Worm (Caenorhabditis elegans): ENCODE data around the gene C14B1.3.
A peak's percentile ranks its signal among the peaks of the same experiment; 100 is the strongest.

Gene C14B1.3

DNA sequence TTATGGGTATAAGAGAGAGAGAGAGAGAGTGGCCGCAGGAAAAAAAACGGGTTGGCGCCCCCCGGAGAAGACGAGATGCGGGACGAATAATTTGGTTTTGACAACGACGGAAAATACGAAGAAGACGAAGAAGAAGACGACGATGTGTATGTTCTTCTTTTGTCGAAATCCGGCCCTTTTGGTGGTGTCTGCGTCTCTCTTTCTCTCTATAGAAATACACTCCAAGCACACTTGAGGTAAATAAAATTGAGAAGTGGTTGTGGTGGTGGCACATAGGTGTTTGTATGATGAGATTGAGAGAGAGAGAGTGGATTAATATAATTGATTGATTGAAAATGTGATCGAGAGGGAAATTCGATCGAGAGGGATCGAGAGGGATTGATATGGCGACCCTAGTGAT is 30.5 kb upstream of the C14B1.3 start (continued):
- TF ChIP-seq nfya-1 (tag; optimal IDR thresholded peaks at IDR 0.05) (peak; percentile 2), rnt-1 (tag; optimal IDR thresholded peaks at IDR 0.05) (no peak), lim-6 (tag; optimal IDR thresholded peaks at IDR 0.05) (no peak), Y22D7AL.16 (tag; optimal IDR thresholded peaks at IDR 0.05) (no peak), elt-4 (tag; optimal IDR thresholded peaks at IDR 0.05) (no peak), dmd-4 (tag; optimal IDR thresholded peaks at IDR 0.05; ENCODE audit: borderline replicate concordance) (no peak), ahr-1 (tag; optimal IDR thresholded peaks at IDR 0.05) (no peak)

DNA sequence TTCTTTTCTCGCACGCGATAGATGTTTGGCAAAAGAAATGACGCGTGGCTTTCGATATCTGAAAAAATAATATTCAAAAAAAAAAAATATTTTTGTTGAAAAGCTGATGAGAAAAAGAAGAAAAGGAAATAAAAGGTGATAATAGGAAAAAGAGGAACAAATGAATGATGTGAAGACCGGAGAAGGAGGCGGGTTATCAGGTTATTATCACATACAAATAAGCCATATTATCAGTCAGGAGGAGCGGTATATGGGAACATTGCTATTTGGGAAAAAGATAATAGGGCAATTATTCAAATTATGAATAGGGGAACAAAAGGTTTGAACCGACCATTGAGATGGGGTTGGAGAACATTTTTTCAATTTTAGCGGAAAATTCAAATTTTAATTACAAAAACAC is 29.2 kb upstream of the C14B1.3 start:
- peak; percentile 89 for TF ChIP-seq elt-2 (tag; optimal IDR thresholded peaks at IDR 0.05)
- TF ChIP-seq fax-1 (tag; optimal IDR thresholded peaks at IDR 0.05): no peak
- no peak for TF ChIP-seq hlh-15 (tag; optimal IDR thresholded peaks at IDR 0.05)

DNA sequence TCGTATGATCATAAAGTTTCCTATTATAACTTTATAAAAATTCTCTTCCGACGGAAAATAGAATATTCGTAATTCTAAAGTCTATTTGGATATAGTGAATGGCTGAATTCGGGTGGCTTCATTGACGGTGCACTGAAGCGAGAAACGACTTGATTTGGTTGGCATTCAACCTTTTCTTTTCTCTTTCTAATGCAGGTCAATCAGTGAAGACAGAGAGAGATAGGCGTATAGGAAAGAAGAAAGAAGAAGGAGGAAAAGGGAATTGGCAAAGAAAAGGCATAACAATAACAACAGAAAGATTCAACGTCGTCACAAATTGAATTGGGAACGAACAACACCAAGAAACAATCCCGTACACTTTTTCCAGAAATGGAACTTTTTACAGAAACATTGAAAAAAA is 27.9 kb upstream of the C14B1.3 start:
- TF ChIP-seq ref-2 (tag; optimal IDR thresholded peaks at IDR 0.05) (no peak), ceh-31 (tag; optimal IDR thresholded peaks at IDR 0.05) (peak; percentile 14)

DNA sequence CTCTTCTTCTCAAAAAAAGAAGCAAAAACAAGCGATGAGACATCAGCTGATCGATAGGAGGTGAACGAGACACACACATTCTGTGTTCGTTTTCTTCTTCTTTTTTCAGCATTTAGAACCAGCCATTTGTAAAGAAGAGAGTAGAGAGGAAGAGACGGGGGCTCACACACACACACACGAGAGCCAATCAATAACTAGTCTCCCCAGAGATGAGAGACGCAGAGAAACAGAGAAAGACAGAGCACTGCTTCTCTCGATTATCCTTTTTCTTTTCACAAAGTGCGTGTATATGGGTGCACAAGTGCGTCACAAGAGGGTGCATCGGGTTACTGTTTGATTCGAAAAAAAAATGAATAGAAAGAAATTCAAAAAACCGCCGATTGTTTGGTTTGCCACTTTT is 26.0 kb upstream of the C14B1.3 start:
- TF ChIP-seq ceh-19 (GFP tag; optimal IDR thresholded peaks at IDR 0.05) (no peak), ceh-9 (tag; optimal IDR thresholded peaks at IDR 0.05) (no peak), unc-3 (GFP tag; conservative IDR thresholded peaks at IDR 0.05) (no peak), unc-3 (tag; optimal IDR thresholded peaks at IDR 0.05) (no peak), nhr-11 (tag; optimal IDR thresholded peaks at IDR 0.05) (no peak), ztf-16 (tag; optimal IDR thresholded peaks at IDR 0.05) (no peak), elt-4 (tag; optimal IDR thresholded peaks at IDR 0.05) (no peak), hlh-15 (tag; optimal IDR thresholded peaks at IDR 0.05) (no peak), eyg-1 (tag; optimal IDR thresholded peaks at IDR 0.05) (no peak), sox-4 (tag; optimal IDR thresholded peaks at IDR 0.05) (no peak), ceh-34 (tag; optimal IDR thresholded peaks at IDR 0.05) (peak; percentile 64), zip-5 (tag; optimal IDR thresholded peaks at IDR 0.05) (no peak), mec-3 (tag; optimal IDR thresholded peaks at IDR 0.05; ENCODE audit: borderline replicate concordance) (no peak), K09A11.1 (tag; optimal IDR thresholded peaks at IDR 0.05; ENCODE audit: insufficient read depth) (no peak), ceh-48 (tag; optimal IDR thresholded peaks at IDR 0.05) (peak; percentile 85), nhr-232 (tag; optimal IDR thresholded peaks at IDR 0.05) (no peak), ceh-18 (tag; optimal IDR thresholded peaks at IDR 0.05) (peak; percentile 8), hlh-13 (GFP tag; optimal IDR thresholded peaks at IDR 0.05) (no peak), pha-2 (tag; optimal IDR thresholded peaks at IDR 0.05) (no peak), ceh-31 (tag; optimal IDR thresholded peaks at IDR 0.05) (peak; percentile 63), unc-55 (GFP tag; optimal IDR thresholded peaks at IDR 0.05) (peak; percentile 61), ref-2 (tag; optimal IDR thresholded peaks at IDR 0.05) (peak; percentile 28), sdc-2 (tag; optimal IDR thresholded peaks at IDR 0.05) (no peak), hlh-6 (tag; optimal IDR thresholded peaks at IDR 0.05) (no peak), K02D7.2 (tag; optimal IDR thresholded peaks at IDR 0.05) (no peak), tbx-7 (tag; optimal IDR thresholded peaks at IDR 0.05) (no peak), ceh-14 (tag; optimal IDR thresholded peaks at IDR 0.05) (no peak), C08G9.2 (tag; optimal IDR thresholded peaks at IDR 0.05) (no peak), che-1 (tag; optimal IDR thresholded peaks at IDR 0.05) (no peak), npax-4 (tag; optimal IDR thresholded peaks at IDR 0.05) (no peak), pat-9 (tag; optimal IDR thresholded peaks at IDR 0.05) (no peak), dmd-4 (tag; optimal IDR thresholded peaks at IDR 0.05; ENCODE audit: borderline replicate concordance) (no peak), rnt-1 (tag; optimal IDR thresholded peaks at IDR 0.05) (no peak), C38D4.7 (GFP tag; optimal IDR thresholded peaks at IDR 0.05) (no peak), ceh-6 (GFP tag; optimal IDR thresholded peaks at IDR 0.05) (no peak), tbx-2 (tag; optimal IDR thresholded peaks at IDR 0.05) (peak; percentile 38), pax-1 (tag; optimal IDR thresholded peaks at IDR 0.05) (peak; percentile 48), pag-3 (tag; optimal IDR thresholded peaks at IDR 0.05; ENCODE audit: borderline replicate concordance) (no peak), nfya-1 (tag; optimal IDR thresholded peaks at IDR 0.05) (peak; percentile 71), lin-11 (tag; optimal IDR thresholded peaks at IDR 0.05) (no peak), gmeb-2 (tag; optimal IDR thresholded peaks at IDR 0.05) (no peak), T23F11.4 (GFP tag; optimal IDR thresholded peaks at IDR 0.05) (no peak), lim-6 (tag; optimal IDR thresholded peaks at IDR 0.05) (no peak)
